Fruit fly (Drosophila melanogaster): ENCODE measurements around the gene CG7094.

Gene CG7094

DNA sequence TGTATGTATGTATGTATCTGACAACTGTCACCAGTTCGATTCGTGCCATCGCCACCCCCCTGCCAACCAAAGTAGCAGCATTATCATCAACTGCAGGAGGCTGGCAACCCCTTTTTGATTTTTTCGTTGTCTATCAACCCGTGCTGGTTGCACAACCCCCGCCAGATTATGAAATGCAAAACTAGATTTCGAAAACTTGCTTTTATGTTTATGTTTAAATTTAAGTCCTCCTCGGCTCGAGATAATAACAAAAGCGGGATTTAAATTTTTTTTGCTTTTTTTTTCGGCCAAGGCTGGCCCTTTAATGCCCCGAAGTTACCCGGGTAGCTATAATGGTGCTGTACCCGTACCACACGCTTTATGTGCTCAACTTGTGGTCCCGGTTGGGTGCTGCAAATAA is 14.5 kb downstream of the CG7094 start:
- no peak for TF ChIP-seq woc (GFP tag; optimal IDR thresholded peaks at IDR 0.05)
- TF ChIP-seq GATAd (GFP tag; optimal IDR thresholded peaks at IDR 0.05): no peak

DNA sequence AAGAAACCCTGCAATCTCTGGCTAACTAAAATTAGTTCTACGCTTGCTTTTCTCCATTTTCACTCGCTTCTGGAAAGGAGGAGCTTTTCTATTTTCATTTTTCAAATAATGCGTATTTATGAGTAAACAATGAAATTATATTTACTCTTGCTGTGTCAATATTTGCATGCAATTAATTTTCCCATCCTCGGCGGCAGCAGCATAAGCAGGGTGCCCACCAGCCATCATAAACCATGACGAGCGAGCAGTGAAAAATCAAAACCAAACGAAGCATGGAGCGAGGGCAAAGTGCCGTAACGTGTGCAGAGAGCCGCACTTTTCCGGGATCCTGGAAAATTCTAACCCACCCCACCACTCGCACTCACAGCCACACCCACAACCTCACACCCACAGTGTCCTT is 21.8 kb downstream of the CG7094 start:
- TF ChIP-seq Jra (GFP tag; optimal IDR thresholded peaks at IDR 0.05) (no peak), dmrt93B (GFP tag; optimal IDR thresholded peaks at IDR 0.05) (no peak), CG9705 (GFP tag; optimal IDR thresholded peaks at IDR 0.05) (no peak), foxo (GFP tag; optimal IDR thresholded peaks at IDR 0.05) (no peak), jim (GFP tag; optimal IDR thresholded peaks at IDR 0.05) (no peak), N (GFP tag; optimal IDR thresholded peaks at IDR 0.05) (no peak), Hr83 (GFP tag; optimal IDR thresholded peaks at IDR 0.05; ENCODE audit: poor library complexity, severe bottlenecking) (no peak), OdsH (GFP tag; optimal IDR thresholded peaks at IDR 0.05) (no peak), usp (GFP tag; optimal IDR thresholded peaks at IDR 0.05) (no peak), Dif (GFP tag; optimal IDR thresholded peaks at IDR 0.05; ENCODE audit: partially characterized antibody) (no peak), fru (GFP tag; optimal IDR thresholded peaks at IDR 0.05) (no peak), brk (GFP tag; optimal IDR thresholded peaks at IDR 0.05) (no peak), Abd-B (GFP tag; optimal IDR thresholded peaks at IDR 0.05) (no peak)

DNA sequence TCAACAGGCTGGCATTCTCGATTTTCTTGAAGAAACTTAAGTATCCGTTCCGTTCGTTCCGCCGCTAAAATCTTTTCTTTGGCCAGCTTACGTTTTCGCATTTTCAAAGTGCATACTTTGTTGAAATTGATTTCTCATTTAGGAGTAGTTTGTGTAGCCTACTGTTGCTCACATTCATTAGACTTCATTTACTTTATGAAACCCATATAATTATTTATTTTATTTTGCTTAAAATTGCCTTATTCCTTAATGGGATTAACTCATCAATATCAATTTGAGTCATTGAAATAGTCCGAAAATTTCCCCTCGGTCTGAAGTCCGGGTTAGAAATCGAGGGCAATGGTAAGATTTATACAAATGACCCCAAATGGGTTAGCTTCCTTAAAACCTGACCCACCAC is 23.4 kb downstream of the CG7094 start, which contains the start of gene CG15145:
TSS of gene CG15145 (minus strand) at position 101 of the 400 bp plus-strand sequence.
- no peak for TF ChIP-seq GATAd (GFP tag; optimal IDR thresholded peaks at IDR 0.05)
- no peak for TF ChIP-seq brk (GFP tag; optimal IDR thresholded peaks at IDR 0.05)
- no peak for TF ChIP-seq OdsH (GFP tag; optimal IDR thresholded peaks at IDR 0.05)
- TF ChIP-seq woc (GFP tag; optimal IDR thresholded peaks at IDR 0.05): no peak
- no peak for TF ChIP-seq rgr (GFP tag; optimal IDR thresholded peaks at IDR 0.05)
- TF ChIP-seq h (GFP tag; optimal IDR thresholded peaks at IDR 0.05): no peak

DNA sequence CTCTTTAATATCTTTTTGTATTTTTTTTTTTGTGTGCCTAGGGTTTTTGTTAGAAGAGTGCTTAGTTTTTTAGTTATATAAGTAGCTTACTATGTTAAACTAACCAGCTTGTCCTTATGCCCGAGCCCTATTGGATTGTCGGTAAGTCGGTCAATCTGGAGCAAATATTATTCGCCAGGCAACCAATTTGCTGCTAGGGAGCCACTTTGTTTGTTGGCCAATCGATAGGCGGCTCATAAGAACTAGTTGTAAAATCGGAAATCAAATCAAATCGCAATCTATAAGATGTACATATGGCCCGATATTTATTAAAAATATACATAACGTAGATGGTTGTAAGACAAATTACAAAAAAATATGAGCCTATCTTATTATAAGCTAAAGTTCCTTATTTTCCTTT is 26.5 kb downstream of the CG7094 start, which contains the start of gene CG15144:
TSS of gene CG15144 (minus strand) at position 101 of the 400 bp plus-strand sequence.
- TF ChIP-seq tai (GFP tag; optimal IDR thresholded peaks at IDR 0.05) (no peak), Jra (GFP tag; optimal IDR thresholded peaks at IDR 0.05) (no peak), Hr78 (GFP tag; optimal IDR thresholded peaks at IDR 0.05) (no peak), Vsx2 (GFP tag; optimal IDR thresholded peaks at IDR 0.05; ENCODE audit: partially characterized antibody) (no peak), foxo (GFP tag; optimal IDR thresholded peaks at IDR 0.05) (no peak), dsf (GFP tag; optimal IDR thresholded peaks at IDR 0.05; ENCODE audit: borderline replicate concordance) (no peak), Abd-B (GFP tag; optimal IDR thresholded peaks at IDR 0.05) (no peak), CG9705 (GFP tag; optimal IDR thresholded peaks at IDR 0.05) (no peak)

DNA sequence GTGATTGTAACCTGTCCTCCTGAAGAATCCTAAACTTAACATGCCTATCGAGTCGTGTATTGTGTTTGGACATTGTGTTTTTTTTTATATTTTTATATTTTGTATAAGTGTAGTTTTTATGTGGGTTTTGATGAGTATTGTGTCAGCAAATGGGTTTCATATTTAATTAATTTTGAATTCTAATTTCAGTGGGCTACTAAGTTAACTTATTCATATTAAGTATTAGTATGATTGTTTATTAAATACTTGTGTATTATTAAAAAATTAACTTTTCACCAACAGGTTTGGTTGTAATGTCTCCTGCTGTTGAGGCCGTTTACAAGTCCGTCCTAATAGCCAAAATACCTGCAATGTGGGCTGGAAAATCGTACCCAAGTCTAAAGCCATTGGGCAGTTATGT is 31.1 kb downstream of the CG7094 start, which contains the start of gene CG15143:
TSS of gene CG15143 (minus strand) at position 101 of the 400 bp plus-strand sequence.
- no peak for TF ChIP-seq foxo (GFP tag; optimal IDR thresholded peaks at IDR 0.05)
- no peak for TF ChIP-seq br (GFP tag; optimal IDR thresholded peaks at IDR 0.05)
- TF ChIP-seq OdsH (GFP tag; optimal IDR thresholded peaks at IDR 0.05): no peak
- TF ChIP-seq sage (GFP tag; optimal IDR thresholded peaks at IDR 0.05): no peak
- no peak for TF ChIP-seq psq (GFP tag; optimal IDR thresholded peaks at IDR 0.05)
- no peak for TF ChIP-seq CG9705 (GFP tag; optimal IDR thresholded peaks at IDR 0.05)
- no peak for TF ChIP-seq Mio (GFP tag; optimal IDR thresholded peaks at IDR 0.05)
- TF ChIP-seq Vsx2 (GFP tag; optimal IDR thresholded peaks at IDR 0.05; ENCODE audit: partially characterized antibody): no peak
- TF ChIP-seq sv (GFP tag; optimal IDR thresholded peaks at IDR 0.05): no peak

DNA sequence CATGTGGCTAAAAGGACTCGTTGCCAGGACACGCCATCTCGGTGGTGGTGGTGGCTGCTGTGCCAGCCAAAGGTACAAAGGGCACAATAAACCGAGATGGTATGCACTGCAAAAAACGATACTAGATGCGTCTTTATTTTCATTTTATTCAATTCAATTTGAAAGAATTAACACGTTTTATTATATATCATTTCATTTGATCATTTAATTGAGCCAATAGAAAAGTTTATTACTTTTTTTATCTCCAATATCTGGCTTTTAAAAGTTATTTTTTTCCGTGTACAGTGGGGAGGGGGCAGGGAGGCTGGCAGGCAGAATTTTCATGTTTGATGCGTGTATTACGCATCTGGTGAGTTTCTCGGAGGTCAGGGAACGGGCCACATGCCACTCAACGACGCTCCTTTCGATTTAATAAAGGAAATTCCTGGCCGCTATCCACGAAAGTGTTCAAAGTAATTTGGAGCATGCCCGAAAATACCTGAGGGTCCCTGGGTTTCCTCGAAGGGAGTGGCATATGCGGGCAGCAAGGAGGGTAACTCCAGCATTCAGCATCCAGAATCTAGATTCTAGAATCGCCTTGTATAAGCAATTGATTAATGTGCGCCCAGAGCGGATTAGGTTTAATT is 41.4 kb downstream of the CG7094 start:
- TF ChIP-seq rgr (GFP tag; optimal IDR thresholded peaks at IDR 0.05): peak; percentile 75
- peak; percentile 37 for TF ChIP-seq Jra (GFP tag; optimal IDR thresholded peaks at IDR 0.05)
- peak; percentile 67 for TF ChIP-seq br (GFP tag; optimal IDR thresholded peaks at IDR 0.05)
- TF ChIP-seq Sp1 (GFP tag; optimal IDR thresholded peaks at IDR 0.05): peak; percentile 78
- no peak for TF ChIP-seq dsf (GFP tag; optimal IDR thresholded peaks at IDR 0.05; ENCODE audit: borderline replicate concordance)
- TF ChIP-seq usp (GFP tag; optimal IDR thresholded peaks at IDR 0.05): no peak
- peak; percentile 80 for TF ChIP-seq fru (GFP tag; optimal IDR thresholded peaks at IDR 0.05)
- TF ChIP-seq foxo (GFP tag; optimal IDR thresholded peaks at IDR 0.05): peak in 1 of 2 experiments; percentile 75
- TF ChIP-seq woc (GFP tag; optimal IDR thresholded peaks at IDR 0.05): peak; percentile 52
- no peak for TF ChIP-seq Rel (GFP tag; optimal IDR thresholded peaks at IDR 0.05)
- no peak for TF ChIP-seq Rel (tag; optimal IDR thresholded peaks at IDR 0.05)
- TF ChIP-seq N (GFP tag; optimal IDR thresholded peaks at IDR 0.05): no peak
- TF ChIP-seq OdsH (GFP tag; optimal IDR thresholded peaks at IDR 0.05): peak; percentile 70
- peak; percentile 63 for TF ChIP-seq sv (GFP tag; optimal IDR thresholded peaks at IDR 0.05)
- peak; percentile 83 for TF ChIP-seq HLH106 (tag; optimal IDR thresholded peaks at IDR 0.05)
- TF ChIP-seq ey (GFP tag; optimal IDR thresholded peaks at IDR 0.05): peak; percentile 70
- peak; percentile 57 for TF ChIP-seq dmrt93B (GFP tag; optimal IDR thresholded peaks at IDR 0.05)
- no peak for TF ChIP-seq Hr83 (GFP tag; optimal IDR thresholded peaks at IDR 0.05; ENCODE audit: poor library complexity, severe bottlenecking)
- TF ChIP-seq lola (GFP tag; optimal IDR thresholded peaks at IDR 0.05): no peak
- TF ChIP-seq Abd-B (GFP tag; optimal IDR thresholded peaks at IDR 0.05): no peak
- peak; percentile 79 for TF ChIP-seq h (GFP tag; optimal IDR thresholded peaks at IDR 0.05)
- peak; percentile 54 for TF ChIP-seq Hnf4 (GFP tag; optimal IDR thresholded peaks at IDR 0.05)
